Worm (Caenorhabditis elegans): Measurements from ENCODE around the gene bli-5.

DNA sequence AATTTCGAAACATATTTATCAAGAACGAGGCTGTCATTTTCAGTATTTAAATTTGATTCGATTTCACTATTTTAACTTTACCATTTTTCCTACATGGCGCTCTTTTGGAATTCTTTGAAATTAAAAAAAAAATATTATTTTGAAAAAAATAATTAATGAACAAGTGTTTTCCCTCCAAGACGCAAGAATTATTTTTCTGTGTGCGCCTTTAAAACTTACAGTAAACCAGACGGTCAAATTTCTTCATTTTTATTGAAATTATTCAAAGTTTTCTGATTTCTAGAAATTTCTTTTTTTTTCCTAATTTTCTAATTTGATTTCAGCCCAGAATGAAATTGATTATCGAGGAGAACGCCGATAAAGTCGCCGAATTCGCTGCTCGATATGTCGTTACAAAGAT, 40.5 kb downstream of the bli-5 start, which contains the start of gene T03F6.3:
- TF ChIP-seq odd-2 (tag; optimal IDR thresholded peaks at IDR 0.05): no peak
- TF ChIP-seq pqm-1 (tag; optimal IDR thresholded peaks at IDR 0.05): no peak
- no peak for TF ChIP-seq ceh-2 (tag; optimal IDR thresholded peaks at IDR 0.05)
- no peak for TF ChIP-seq ceh-18 (tag; optimal IDR thresholded peaks at IDR 0.05)
- no peak for TF ChIP-seq sox-2 (GFP tag; IDR thresholded peaks at IDR 0.05)
- TF ChIP-seq pha-4 (tag; optimal IDR thresholded peaks at IDR 0.05): no peak
- no peak for TF ChIP-seq eyg-1 (tag; optimal IDR thresholded peaks at IDR 0.05)
